Fruit fly (Drosophila melanogaster): ENCODE results near the gene for.

Gene for

dm6 chr2L:3701526-3701925, 44.8 kb upstream of the for start, which contains the start of gene CG43145:
TSS of gene CG43145 (plus strand) at chr2L:3701826.
- no peak for TF ChIP-seq ey (GFP tag; optimal IDR thresholded peaks at IDR 0.05)
- no peak for TF ChIP-seq Hnf4 (GFP tag; optimal IDR thresholded peaks at IDR 0.05)
- no peak for TF ChIP-seq dsf (GFP tag; optimal IDR thresholded peaks at IDR 0.05; ENCODE audit: borderline replicate concordance)
- no peak for TF ChIP-seq woc (GFP tag; optimal IDR thresholded peaks at IDR 0.05)
- no peak for TF ChIP-seq Rel (GFP tag; optimal IDR thresholded peaks at IDR 0.05)
- no peak for TF ChIP-seq Rel (tag; optimal IDR thresholded peaks at IDR 0.05)
- TF ChIP-seq pan (optimal IDR thresholded peaks at IDR 0.05) = no peak
- TF ChIP-seq dl (GFP tag; optimal IDR thresholded peaks at IDR 0.05; ENCODE audit: insufficient read depth in 1 of 2, partially characterized antibody in 2 of 2) = no peak
- no peak for TF ChIP-seq br (GFP tag; optimal IDR thresholded peaks at IDR 0.05)
- no peak for TF ChIP-seq sage (GFP tag; optimal IDR thresholded peaks at IDR 0.05)
- TF ChIP-seq Dif (GFP tag; optimal IDR thresholded peaks at IDR 0.05; ENCODE audit: partially characterized antibody) = no peak
- TF ChIP-seq CG32264 (GFP tag; optimal IDR thresholded peaks at IDR 0.05) = no peak

- no peak for TF ChIP-seq rgr (GFP tag; optimal IDR thresholded peaks at IDR 0.05)
- no peak for TF ChIP-seq Abd-B (GFP tag; optimal IDR thresholded peaks at IDR 0.05)
- no peak for TF ChIP-seq Jra (GFP tag; optimal IDR thresholded peaks at IDR 0.05)
- no peak for TF ChIP-seq br (GFP tag; optimal IDR thresholded peaks at IDR 0.05)
- no peak for TF ChIP-seq dl (GFP tag; optimal IDR thresholded peaks at IDR 0.05; ENCODE audit: insufficient read depth in 1 of 2, partially characterized antibody in 2 of 2)
- no peak for TF ChIP-seq jim (GFP tag; optimal IDR thresholded peaks at IDR 0.05)
- TF ChIP-seq ey (GFP tag; optimal IDR thresholded peaks at IDR 0.05) = no peak
- no peak for TF ChIP-seq sage (GFP tag; optimal IDR thresholded peaks at IDR 0.05)
- no peak for TF ChIP-seq psq (GFP tag; optimal IDR thresholded peaks at IDR 0.05)
Observed at dm6 chr2L:3700990-3701389, 44.2 kb upstream of the for start, which contains the start of gene CG42467. TSS of gene CG42467 (plus strand) at chr2L:3701290.

dm6 chr2L:3700374-3700773, 43.6 kb upstream of the for start, which contains the start of gene Sfp24C1:
TSS of gene Sfp24C1 (plus strand) at chr2L:3700674.
- no peak for TF ChIP-seq OdsH (GFP tag; optimal IDR thresholded peaks at IDR 0.05)
- TF ChIP-seq dl (GFP tag; optimal IDR thresholded peaks at IDR 0.05; ENCODE audit: insufficient read depth in 1 of 2, partially characterized antibody in 2 of 2) = no peak
- TF ChIP-seq pan (optimal IDR thresholded peaks at IDR 0.05) = no peak
- no peak for TF ChIP-seq Myc (optimal IDR thresholded peaks at IDR 0.05)
- no peak for TF ChIP-seq Hr83 (GFP tag; optimal IDR thresholded peaks at IDR 0.05; ENCODE audit: poor library complexity, severe bottlenecking)
- no peak for TF ChIP-seq CrebA (GFP tag; optimal IDR thresholded peaks at IDR 0.05; ENCODE audit: borderline replicate concordance)
- no peak for TF ChIP-seq Mio (GFP tag; optimal IDR thresholded peaks at IDR 0.05)
- no peak for TF ChIP-seq foxo (GFP tag; optimal IDR thresholded peaks at IDR 0.05)
- no peak for TF ChIP-seq Hnf4 (GFP tag; optimal IDR thresholded peaks at IDR 0.05)
- no peak for TF ChIP-seq Jra (GFP tag; optimal IDR thresholded peaks at IDR 0.05)
- TF ChIP-seq jim (GFP tag; optimal IDR thresholded peaks at IDR 0.05) = no peak

dm6 chr2L:3699895-3700294, 43.1 kb upstream of the for start, which contains the start of gene CG42465:
TSS of gene CG42465 (plus strand) at chr2L:3700195.
- no peak for TF ChIP-seq fru (GFP tag; optimal IDR thresholded peaks at IDR 0.05)
- TF ChIP-seq N (GFP tag; optimal IDR thresholded peaks at IDR 0.05) = no peak
- TF ChIP-seq sv (GFP tag; optimal IDR thresholded peaks at IDR 0.05) = no peak
- TF ChIP-seq psq (GFP tag; optimal IDR thresholded peaks at IDR 0.05) = no peak
- TF ChIP-seq Mio (GFP tag; optimal IDR thresholded peaks at IDR 0.05) = no peak
- no peak for TF ChIP-seq lola (GFP tag; optimal IDR thresholded peaks at IDR 0.05)
- TF ChIP-seq tai (GFP tag; optimal IDR thresholded peaks at IDR 0.05) = no peak
- no peak for TF ChIP-seq Hnf4 (GFP tag; optimal IDR thresholded peaks at IDR 0.05)
- no peak for TF ChIP-seq dmrt93B (GFP tag; optimal IDR thresholded peaks at IDR 0.05)
- no peak for TF ChIP-seq ey (GFP tag; optimal IDR thresholded peaks at IDR 0.05)

dm6 chr2L:3698992-3699514, 42.3 kb upstream of the for start, which contains the start of the genes CG10031 and CG42464:
TSS of gene CG10031 (minus strand) at chr2L:3699092.
TSS of gene CG42464 (plus strand) at chr2L:3699464.
- no peak for TF ChIP-seq fru (GFP tag; optimal IDR thresholded peaks at IDR 0.05)
- TF ChIP-seq jim (GFP tag; optimal IDR thresholded peaks at IDR 0.05) = no peak
- TF ChIP-seq lola (GFP tag; optimal IDR thresholded peaks at IDR 0.05) = no peak
- TF ChIP-seq br (GFP tag; optimal IDR thresholded peaks at IDR 0.05) = no peak
- TF ChIP-seq pan (optimal IDR thresholded peaks at IDR 0.05) = no peak
- TF ChIP-seq N (GFP tag; optimal IDR thresholded peaks at IDR 0.05) = no peak
- TF ChIP-seq tai (GFP tag; optimal IDR thresholded peaks at IDR 0.05) = no peak
- no peak for TF ChIP-seq usp (GFP tag; optimal IDR thresholded peaks at IDR 0.05)
- no peak for TF ChIP-seq Rel (GFP tag; optimal IDR thresholded peaks at IDR 0.05)
- no peak for TF ChIP-seq Rel (tag; optimal IDR thresholded peaks at IDR 0.05)
- TF ChIP-seq rgr (GFP tag; optimal IDR thresholded peaks at IDR 0.05) = no peak
- no peak for TF ChIP-seq Abd-B (GFP tag; optimal IDR thresholded peaks at IDR 0.05)
- TF ChIP-seq OdsH (GFP tag; optimal IDR thresholded peaks at IDR 0.05) = no peak
- no peak for TF ChIP-seq GATAd (GFP tag; optimal IDR thresholded peaks at IDR 0.05)
- TF ChIP-seq dmrt93B (GFP tag; optimal IDR thresholded peaks at IDR 0.05) = no peak
- TF ChIP-seq Dif (GFP tag; optimal IDR thresholded peaks at IDR 0.05; ENCODE audit: partially characterized antibody) = no peak
- no peak for TF ChIP-seq brk (GFP tag; optimal IDR thresholded peaks at IDR 0.05)
- TF ChIP-seq Hr83 (GFP tag; optimal IDR thresholded peaks at IDR 0.05; ENCODE audit: poor library complexity, severe bottlenecking) = no peak
